Worm (Caenorhabditis elegans) whole organism, L4 larva: ENCODE results near the gene Y53G8AR.1.

ENCODE experiments used
- mdl-1 ChIP-seq, 2 experiments: fragments of 150-350 bp in 1 of 2; sonication (generic microtip) in 1 of 2; optimal IDR thresholded peaks; 2 replicates each; lab custom pipeline; 2014 to 2017; ENCODE audit warnings: missing biosample characterization in 2 of 2, missing genetic modification characterization in 2 of 2
- snpc-4 ChIP-seq: fragments of 150-350 bp; optimal IDR thresholded peaks from 2 replicates; lab custom pipeline; 2014; ENCODE audit warnings: missing biosample characterization, missing genetic modification characterization

ce11 chrIII:3331767-3332166 is 1.1 kb upstream of the Y53G8AR.1 start:
- TF ChIP-seq mdl-1 (tag; optimal IDR thresholded peaks at IDR 0.05; lab: Kevin White, UChicago) (no peak), snpc-4 (tag; lab: Kevin White, UChicago) (no peak)
